Worm (Caenorhabditis elegans) whole organism, early embryonic: ENCODE measurements around the gene fis-2.

ENCODE experiments used
- B0310.2 ChIP-seq: sonication (generic microtip); optimal IDR thresholded peaks from 2 replicates; lab custom pipeline; 2016; ENCODE audit warnings: mild to moderate bottlenecking, missing genetic modification characterization, missing compliant biosample characterization
- F13C5.2 ChIP-seq: sonication (generic microtip); optimal IDR thresholded peaks from 2 replicates; lab custom pipeline; 2017; ENCODE audit warnings: mild to moderate bottlenecking, missing genetic modification characterization, inconsistent platforms, missing compliant biosample characterization
- aly-1 ChIP-seq: sonication (generic microtip); optimal IDR thresholded peaks from 2 replicates; lab custom pipeline; 2016; ENCODE audit warnings: missing genetic modification characterization, missing compliant biosample characterization
- ama-1 ChIP-seq: fragments of 150-350 bp; optimal IDR thresholded peaks from 2 replicates; lab custom pipeline; 2014
- ceh-13 ChIP-seq: fragments of 200-800 bp; sonication (Bioruptor generic); optimal IDR thresholded peaks from 2 replicates; lab custom pipeline; 2018; ENCODE audit warnings: mild to moderate bottlenecking, missing genetic modification characterization, missing compliant biosample characterization
- ceh-36 ChIP-seq: sonication (generic microtip); optimal IDR thresholded peaks from 2 replicates; lab custom pipeline; 2016; ENCODE audit warnings: missing genetic modification characterization, inconsistent platforms, missing compliant biosample characterization
- ets-7 ChIP-seq: sonication (generic microtip); optimal IDR thresholded peaks from 2 replicates; lab custom pipeline; 2016; ENCODE audit warnings: missing genotype, missing genetic modification characterization, missing compliant biosample characterization
- flt-1 ChIP-seq: fragments of 200-800 bp; sonication (Bioruptor generic); IDR thresholded peaks from 2 replicates; pipeline ENCODE4 v1.3.6; 2022; ENCODE audit warnings: missing genetic modification characterization, missing compliant biosample characterization
- hmbx-1 ChIP-seq: sonication (generic microtip); optimal IDR thresholded peaks from 2 replicates; lab custom pipeline; 2016; ENCODE audit warnings: mild to moderate bottlenecking, missing genetic modification characterization, missing compliant biosample characterization
- hmg-4 ChIP-seq: fragments of 200-800 bp; sonication (Bioruptor generic); optimal IDR thresholded peaks from 2 replicates; lab custom pipeline; 2018; ENCODE audit warnings: mild to moderate bottlenecking, missing genetic modification characterization, missing compliant biosample characterization
- hnd-1 ChIP-seq: sonication (generic microtip); optimal IDR thresholded peaks from 2 replicates; lab custom pipeline; 2016; ENCODE audit warnings: missing genetic modification characterization, missing compliant biosample characterization
- pes-1 ChIP-seq: fragments of 200-800 bp; sonication (Bioruptor generic); IDR thresholded peaks from 2 replicates; pipeline ENCODE4 v1.3.6; 2022; ENCODE audit warnings: missing genetic modification reagents, missing genetic modification characterization, missing compliant biosample characterization
- scrt-1 ChIP-seq: fragments of 200-800 bp; sonication (Bioruptor generic); IDR thresholded peaks from 2 replicates; pipeline ENCODE4 v1.3.6; 2022; ENCODE audit warnings: missing genetic modification characterization, missing compliant biosample characterization
- sea-1 ChIP-seq: fragments of 200-800 bp; sonication (Bioruptor generic); conservative IDR thresholded peaks from 2 replicates; pipeline ENCODE4 v1.3.6; 2022; ENCODE audit warnings: missing genetic modification characterization, missing compliant biosample characterization
- tbx-11 ChIP-seq: fragments of 200-800 bp; sonication (Bioruptor generic); IDR thresholded peaks from 2 replicates; pipeline ENCODE4 v1.3.6; 2022; ENCODE audit warnings: missing genetic modification characterization, missing compliant biosample characterization
- tbx-37 ChIP-seq: fragments of 200-800 bp; sonication (Bioruptor generic); conservative IDR thresholded peaks from 2 replicates; pipeline ENCODE4 v1.3.6; 2022; ENCODE audit warnings: missing genetic modification reagents, missing genetic modification characterization, missing compliant biosample characterization
- tra-4 ChIP-seq: sonication (generic microtip); optimal IDR thresholded peaks from 2 replicates; lab custom pipeline; 2017; ENCODE audit warnings: missing genetic modification characterization, missing compliant biosample characterization

The fis-2 gene

ce11 chrX:8270971-8271553 is 14.0 kb downstream of the fis-2 start, which contains the start of gene cutl-29:
cutl-29 (minus strand) TSS chrX:8271021.
- TF ChIP-seq aly-1 (no peak), scrt-1 (GFP tag; lab: Robert Waterston, UW) (no peak), ceh-13 (GFP tag; lab: Kevin White, UChicago) (no peak), B0310.2 (tag; lab: Kevin White, UChicago) (no peak), sea-1 (GFP tag; lab: Robert Waterston, UW) (no peak), ceh-36 (tag; lab: Kevin White, UChicago) (no peak), tra-4 (tag; lab: Kevin White, UChicago) (no peak), hnd-1 (no peak), ets-7 (no peak), flt-1 (no peak), ama-1 (no peak), tbx-37 (GFP tag; lab: Robert Waterston, UW) (no peak), tbx-11 (GFP tag; lab: Robert Waterston, UW) (no peak)

- TF ChIP-seq aly-1 (no peak), scrt-1 (GFP tag; lab: Robert Waterston, UW) (no peak), sea-1 (GFP tag; lab: Robert Waterston, UW) (no peak), hmbx-1 (tag; lab: Kevin White, UChicago) (no peak), flt-1 (no peak), tbx-37 (GFP tag; lab: Robert Waterston, UW) (no peak), ceh-13 (GFP tag; lab: Kevin White, UChicago) (no peak), ama-1 (no peak), tbx-11 (GFP tag; lab: Robert Waterston, UW) (no peak), hnd-1 (no peak), ceh-36 (tag; lab: Kevin White, UChicago) (no peak), B0310.2 (tag; lab: Kevin White, UChicago) (no peak), ets-7 (no peak), tra-4 (tag; lab: Kevin White, UChicago) (no peak), hmg-4 (GFP tag; lab: Kevin White, UChicago) (no peak), pes-1 (GFP tag; lab: Robert Waterston, UW) (no peak), F13C5.2 (tag; lab: Kevin White, UChicago) (no peak)
Observed at ce11 chrX:8268083-8268482, 16.9 kb downstream of the fis-2 start.

ce11 chrX:8262734-8263133 is 22.3 kb downstream of the fis-2 start:
- TF ChIP-seq ceh-36 (tag; lab: Kevin White, UChicago) (no peak), ama-1 (no peak), scrt-1 (GFP tag; lab: Robert Waterston, UW) (no peak), pes-1 (GFP tag; lab: Robert Waterston, UW) (no peak), ceh-13 (GFP tag; lab: Kevin White, UChicago) (no peak), tra-4 (tag; lab: Kevin White, UChicago) (no peak), ets-7 (no peak), hmg-4 (GFP tag; lab: Kevin White, UChicago) (no peak)

ce11 chrX:8261125-8261684 is 23.8 kb downstream of the fis-2 start, which contains the start of gene M60.7:
M60.7 (minus strand) TSS chrX:8261175.
- TF ChIP-seq sea-1 (GFP tag; lab: Robert Waterston, UW): no peak
- TF ChIP-seq pes-1 (GFP tag; lab: Robert Waterston, UW): no peak
- TF ChIP-seq tbx-37 (GFP tag; lab: Robert Waterston, UW): no peak
- TF ChIP-seq ama-1: no peak
- no peak for TF ChIP-seq ceh-13 (GFP tag; lab: Kevin White, UChicago)
- TF ChIP-seq scrt-1 (GFP tag; lab: Robert Waterston, UW): no peak
- TF ChIP-seq aly-1: no peak
- TF ChIP-seq ceh-36 (tag; lab: Kevin White, UChicago): no peak
- no peak for TF ChIP-seq tra-4 (tag; lab: Kevin White, UChicago)
- TF ChIP-seq flt-1: no peak
- TF ChIP-seq hmbx-1 (tag; lab: Kevin White, UChicago): no peak
- TF ChIP-seq B0310.2 (tag; lab: Kevin White, UChicago): no peak
- no peak for TF ChIP-seq tbx-11 (GFP tag; lab: Robert Waterston, UW)
- TF ChIP-seq F13C5.2 (tag; lab: Kevin White, UChicago): no peak
- no peak for TF ChIP-seq hmg-4 (GFP tag; lab: Kevin White, UChicago)

ce11 chrX:8257687-8258086 is 27.3 kb downstream of the fis-2 start:
- no peak for TF ChIP-seq ceh-13 (GFP tag; lab: Kevin White, UChicago)
- no peak for TF ChIP-seq tbx-37 (GFP tag; lab: Robert Waterston, UW)
- TF ChIP-seq scrt-1 (GFP tag; lab: Robert Waterston, UW): no peak
- no peak for TF ChIP-seq tra-4 (tag; lab: Kevin White, UChicago)
- no peak for TF ChIP-seq hmbx-1 (tag; lab: Kevin White, UChicago)
- no peak for TF ChIP-seq hnd-1
- no peak for TF ChIP-seq sea-1 (GFP tag; lab: Robert Waterston, UW)
- TF ChIP-seq aly-1: no peak
- TF ChIP-seq ets-7: no peak
- no peak for TF ChIP-seq tbx-11 (GFP tag; lab: Robert Waterston, UW)
- no peak for TF ChIP-seq pes-1 (GFP tag; lab: Robert Waterston, UW)
- TF ChIP-seq F13C5.2 (tag; lab: Kevin White, UChicago): no peak
- TF ChIP-seq flt-1: no peak
- TF ChIP-seq B0310.2 (tag; lab: Kevin White, UChicago): no peak
- no peak for TF ChIP-seq ceh-36 (tag; lab: Kevin White, UChicago)

ce11 chrX:8255433-8255832 is 29.6 kb downstream of the fis-2 start:
- TF ChIP-seq flt-1 (no peak), tra-4 (tag; lab: Kevin White, UChicago) (no peak), F13C5.2 (tag; lab: Kevin White, UChicago) (no peak), ama-1 (no peak), hmg-4 (GFP tag; lab: Kevin White, UChicago) (no peak), ceh-36 (tag; lab: Kevin White, UChicago) (no peak), scrt-1 (GFP tag; lab: Robert Waterston, UW) (no peak), tbx-11 (GFP tag; lab: Robert Waterston, UW) (no peak), ets-7 (no peak), tbx-37 (GFP tag; lab: Robert Waterston, UW) (no peak), hmbx-1 (tag; lab: Kevin White, UChicago) (no peak), ceh-13 (GFP tag; lab: Kevin White, UChicago) (no peak), sea-1 (GFP tag; lab: Robert Waterston, UW) (no peak)
